Fruit fly (Drosophila melanogaster) whole organism, prepupa: Measurements from ENCODE around the gene Antp.

Source experiments
- CG10631 ChIP-seq: fragments of 200-800 bp; sonication (Bioruptor generic); optimal IDR thresholded peaks from 2 replicates; lab custom pipeline; 2016; ENCODE audit warnings: missing biosample characterization, missing genetic modification characterization
- CG10669 ChIP-seq: fragments of 200-800 bp; sonication (Bioruptor generic); optimal IDR thresholded peaks from 3 replicates; lab custom pipeline; 2018; ENCODE audit warnings: missing biosample characterization, mild to moderate bottlenecking, missing genetic modification characterization, moderate library complexity
- CG11294 ChIP-seq: fragments of 200-800 bp; sonication (Bioruptor generic); IDR thresholded peaks from 2 replicates; pipeline ENCODE4 v1.3.6; 2022; ENCODE audit warnings: missing biosample characterization, missing genetic modification characterization
- CG11902 ChIP-seq: fragments of 200-800 bp; sonication (Bioruptor generic); optimal IDR thresholded peaks from 3 replicates; lab custom pipeline; 2016; ENCODE audit warnings: missing biosample characterization, missing genetic modification characterization
- CG15336 ChIP-seq: fragments of 200-800 bp; sonication (Bioruptor generic); IDR thresholded peaks from 2 replicates; pipeline ENCODE4 v1.3.6; 2022; ENCODE audit warnings: missing biosample characterization, missing genetic modification characterization
- CG1621 ChIP-seq: fragments of 200-800 bp; sonication (Bioruptor generic); optimal IDR thresholded peaks from 3 replicates; lab custom pipeline; 2018; ENCODE audit warnings: missing biosample characterization, mild to moderate bottlenecking, missing genetic modification characterization
- CG16779 ChIP-seq: fragments of 200-800 bp; sonication (Bioruptor generic); optimal IDR thresholded peaks from 3 replicates; lab custom pipeline; 2017; ENCODE audit warnings: missing biosample characterization, mild to moderate bottlenecking, missing genetic modification characterization
- CG3032 ChIP-seq: fragments of 200-800 bp; optimal IDR thresholded peaks from 2 replicates; lab custom pipeline; 2019; ENCODE audit warnings: missing biosample characterization, mild to moderate bottlenecking, missing genetic modification characterization, moderate library complexity
- CG31627 ChIP-seq: fragments of 200-800 bp; sonication (Bioruptor generic); optimal IDR thresholded peaks from 3 replicates; lab custom pipeline; 2016; ENCODE audit warnings: missing biosample characterization, missing genetic modification characterization
- CG32006 ChIP-seq: fragments of 200-800 bp; sonication (Bioruptor generic); optimal IDR thresholded peaks from 3 replicates; lab custom pipeline; 2017; ENCODE audit warnings: missing biosample characterization, mild to moderate bottlenecking, missing genetic modification characterization
- CG34406 ChIP-seq: fragments of 200-800 bp; sonication (Bioruptor generic); optimal IDR thresholded peaks from 3 replicates; lab custom pipeline; 2016; ENCODE audit warnings: missing biosample characterization, missing genetic modification characterization
- CG3919 ChIP-seq: fragments of 200-800 bp; sonication (Bioruptor generic); optimal IDR thresholded peaks from 3 replicates; lab custom pipeline; 2016; ENCODE audit warnings: missing biosample characterization, missing genetic modification characterization
- CG4318 ChIP-seq: fragments of 200-800 bp; sonication (Bioruptor generic); optimal IDR thresholded peaks from 3 replicates; lab custom pipeline; 2017; ENCODE audit warnings: missing biosample characterization, mild to moderate bottlenecking, missing genetic modification characterization
- CG6163 ChIP-seq: fragments of 200-800 bp; sonication (Bioruptor generic); IDR thresholded peaks from 3 replicates; pipeline ENCODE4 v1.3.6; 2022; ENCODE audit warnings: missing biosample characterization, missing genetic modification characterization
- CG6276 ChIP-seq: fragments of 200-800 bp; sonication (Bioruptor generic); optimal IDR thresholded peaks from 2 replicates; lab custom pipeline; 2017; ENCODE audit warnings: missing biosample characterization, mild to moderate bottlenecking, missing genetic modification characterization
- CG6808 ChIP-seq: fragments of 200-800 bp; sonication (Bioruptor generic); optimal IDR thresholded peaks from 3 replicates; lab custom pipeline; 2017; ENCODE audit warnings: missing biosample characterization, missing genetic modification characterization, mild to moderate bottlenecking, moderate library complexity, missing genetic modification reagents
- CG6854 ChIP-seq: fragments of 200-800 bp; sonication (Bioruptor generic); optimal IDR thresholded peaks from 2 replicates; lab custom pipeline; 2017; ENCODE audit warnings: missing biosample characterization, mild to moderate bottlenecking, missing genetic modification characterization
- CG7368 ChIP-seq: fragments of 200-800 bp; sonication (Bioruptor generic); optimal IDR thresholded peaks from 3 replicates; lab custom pipeline; 2016; ENCODE audit warnings: missing biosample characterization, missing genetic modification characterization
- CG8119 ChIP-seq: fragments of 200-800 bp; sonication (Bioruptor generic); IDR thresholded peaks from 3 replicates; pipeline ENCODE4 v1.3.6; 2022; ENCODE audit warnings: missing biosample characterization, missing genetic modification characterization
- CG8632 ChIP-seq: fragments of 200-800 bp; sonication (Bioruptor generic); optimal IDR thresholded peaks from 3 replicates; lab custom pipeline; 2016; ENCODE audit warnings: missing biosample characterization, missing genetic modification characterization
- CG9139 ChIP-seq: fragments of 200-800 bp; sonication (Bioruptor generic); optimal IDR thresholded peaks from 3 replicates; lab custom pipeline; 2017; ENCODE audit warnings: missing biosample characterization, mild to moderate bottlenecking, missing genetic modification characterization
- Eip75B ChIP-seq: fragments of 200-800 bp; sonication (Bioruptor generic); optimal IDR thresholded peaks from 3 replicates; lab custom pipeline; 2016; ENCODE audit warnings: missing biosample characterization, missing genetic modification characterization
- Eip93F ChIP-seq: fragments of 200-800 bp; sonication (Bioruptor generic); optimal IDR thresholded peaks from 2 replicates; lab custom pipeline; 2016; ENCODE audit warnings: missing biosample characterization, mild to moderate bottlenecking, missing genetic modification characterization
- Ets21C ChIP-seq: fragments of 200-800 bp; sonication (Bioruptor generic); optimal IDR thresholded peaks from 3 replicates; lab custom pipeline; 2016; ENCODE audit warnings: missing biosample characterization, missing genetic modification characterization
- Ets96B ChIP-seq: fragments of 200-800 bp; optimal IDR thresholded peaks from 2 replicates; lab custom pipeline; 2019; ENCODE audit warnings: missing biosample characterization, mild to moderate bottlenecking, missing genetic modification characterization, moderate library complexity
- Hr38 ChIP-seq: sonication (Bioruptor generic); optimal IDR thresholded peaks from 2 replicates; lab custom pipeline; 2016; ENCODE audit warnings: missing biosample characterization, missing genetic modification characterization
- Hr4 ChIP-seq: fragments of 200-800 bp; sonication (Bioruptor generic); optimal IDR thresholded peaks from 3 replicates; lab custom pipeline; 2016; ENCODE audit warnings: missing biosample characterization, missing genetic modification characterization
- Lpt ChIP-seq: fragments of 200-800 bp; sonication (Bioruptor generic); optimal IDR thresholded peaks from 3 replicates; lab custom pipeline; 2016; ENCODE audit warnings: missing biosample characterization, missing genetic modification characterization
- OdsH ChIP-seq: fragments of 200-800 bp; sonication (Bioruptor generic); optimal IDR thresholded peaks from 3 replicates; lab custom pipeline; 2016; ENCODE audit warnings: missing biosample characterization, missing genetic modification characterization
- Smox ChIP-seq: fragments of 200-800 bp; sonication (Bioruptor generic); optimal IDR thresholded peaks from 3 replicates; lab custom pipeline; 2016; ENCODE audit warnings: missing biosample characterization, missing genetic modification characterization
- Sox102F ChIP-seq: fragments of 200-800 bp; sonication (Bioruptor generic); optimal IDR thresholded peaks from 2 replicates; lab custom pipeline; 2016; ENCODE audit warnings: missing biosample characterization, mild to moderate bottlenecking, missing genetic modification characterization
- Sox14 ChIP-seq: fragments of 200-800 bp; sonication (Bioruptor generic); optimal IDR thresholded peaks from 3 replicates; lab custom pipeline; 2016; ENCODE audit warnings: missing biosample characterization, missing genetic modification characterization
- Sox15 ChIP-seq: fragments of 200-800 bp; sonication (Bioruptor generic); optimal IDR thresholded peaks from 3 replicates; lab custom pipeline; 2016; ENCODE audit warnings: missing biosample characterization, missing genetic modification characterization
- achi ChIP-seq: fragments of 200-800 bp; sonication (Bioruptor generic); optimal IDR thresholded peaks from 3 replicates; lab custom pipeline; 2016; ENCODE audit warnings: missing biosample characterization, missing genetic modification characterization
- acj6 ChIP-seq: fragments of 200-800 bp; sonication (Bioruptor generic); optimal IDR thresholded peaks from 3 replicates; lab custom pipeline; 2016; ENCODE audit warnings: missing biosample characterization, missing genetic modification characterization
- cyc ChIP-seq: fragments of 200-800 bp; sonication (Bioruptor generic); optimal IDR thresholded peaks from 3 replicates; lab custom pipeline; 2016; ENCODE audit warnings: missing biosample characterization, missing genetic modification characterization
- dac ChIP-seq: fragments of 200-800 bp; sonication (Bioruptor generic); optimal IDR thresholded peaks from 2 replicates; lab custom pipeline; 2017; ENCODE audit warnings: missing biosample characterization, mild to moderate bottlenecking, missing genetic modification characterization
- dsx ChIP-seq: fragments of 200-800 bp; optimal IDR thresholded peaks from 3 replicates; lab custom pipeline; 2019; ENCODE audit warnings: missing biosample characterization, mild to moderate bottlenecking, missing genetic modification characterization, moderate library complexity; ENCODE audit not compliant: poor library complexity, severe bottlenecking
- eg ChIP-seq: fragments of 200-800 bp; sonication (Bioruptor generic); IDR thresholded peaks from 3 replicates; pipeline ENCODE4 v1.3.6; 2022; ENCODE audit warnings: missing biosample characterization, missing genetic modification characterization
- esn ChIP-seq: fragments of 200-800 bp; sonication (Bioruptor generic); optimal IDR thresholded peaks from 2 replicates; lab custom pipeline; 2016; ENCODE audit warnings: missing biosample characterization, mild to moderate bottlenecking, missing genetic modification characterization, moderate library complexity
- fd59A ChIP-seq: fragments of 200-800 bp; sonication (Bioruptor generic); optimal IDR thresholded peaks from 2 replicates; lab custom pipeline; 2017; ENCODE audit warnings: missing biosample characterization, mild to moderate bottlenecking, missing genetic modification characterization, missing genetic modification reagents
- fd85E ChIP-seq: fragments of 200-800 bp; sonication (Bioruptor generic); optimal IDR thresholded peaks from 3 replicates; lab custom pipeline; 2016; ENCODE audit warnings: missing biosample characterization, missing genetic modification characterization
- fkh ChIP-seq: fragments of 200-800 bp; sonication (Bioruptor generic); optimal IDR thresholded peaks from 3 replicates; lab custom pipeline; 2017; ENCODE audit warnings: missing biosample characterization, mild to moderate bottlenecking, missing genetic modification characterization, moderate library complexity
- lz ChIP-seq: fragments of 200-800 bp; sonication (Bioruptor generic); optimal IDR thresholded peaks from 3 replicates; lab custom pipeline; 2016; ENCODE audit warnings: missing biosample characterization, missing genetic modification characterization
- net ChIP-seq: fragments of 200-800 bp; sonication (Bioruptor generic); optimal IDR thresholded peaks from 3 replicates; lab custom pipeline; 2016; ENCODE audit warnings: missing biosample characterization, missing genetic modification characterization
- pdm3 ChIP-seq: fragments of 200-800 bp; sonication (Bioruptor generic); optimal IDR thresholded peaks from 3 replicates; lab custom pipeline; 2016; ENCODE audit warnings: missing biosample characterization, missing genetic modification characterization
- salr ChIP-seq, 2 experiments: fragments of 200-800 bp; sonication (Bioruptor generic); optimal IDR thresholded peaks; 3 replicates each; lab custom pipeline; 2016 to 2018; ENCODE audit warnings: missing biosample characterization in 2 of 2, missing genetic modification characterization in 2 of 2, mild to moderate bottlenecking in 1 of 2
- ss ChIP-seq, 2 experiments: fragments of 200-800 bp; sonication (Bioruptor generic); optimal IDR thresholded peaks; 2 replicates in 1 of 2; 3 replicates in 1 of 2; lab custom pipeline; 2017 to 2018; ENCODE audit warnings: mild to moderate bottlenecking in 2 of 2, missing biosample characterization in 2 of 2, missing genetic modification characterization in 2 of 2, moderate library complexity in 1 of 2
- svp ChIP-seq: fragments of 200-800 bp; sonication (Bioruptor generic); peaks from one replicate; lab custom pipeline; 2016; ENCODE audit warnings: missing biosample characterization, missing genetic modification characterization
- topi ChIP-seq: fragments of 200-800 bp; sonication (Bioruptor generic); optimal IDR thresholded peaks from 3 replicates; lab custom pipeline; 2016; ENCODE audit warnings: missing biosample characterization, missing genetic modification characterization

Antp gene

dm6 chr3R:6989417-6989816 is 9.6 kb downstream of the Antp start:
- TF ChIP-seq Hr4 (GFP tag; lab: Kevin White, UChicago), result peak; percentile 33
- no peak for TF ChIP-seq topi (GFP tag; lab: Kevin White, UChicago)
- no peak for TF ChIP-seq CG10669
- no peak for TF ChIP-seq CG16779 (tag; lab: Kevin White, UChicago)
- no peak for TF ChIP-seq Sox14 (GFP tag; lab: Kevin White, UChicago)
- no peak for TF ChIP-seq dsx (GFP tag; lab: Kevin White, UChicago)
- no peak for TF ChIP-seq Ets21C (GFP tag; lab: Kevin White, UChicago)
- TF ChIP-seq CG8632 (GFP tag; lab: Kevin White, UChicago), result no peak
- TF ChIP-seq svp (GFP tag; lab: Kevin White, UChicago), result no peak
- TF ChIP-seq Hr38 (GFP tag; lab: Kevin White, UChicago), result no peak
- TF ChIP-seq CG4318 (GFP tag; lab: Kevin White, UChicago), result peak; percentile 36
- TF ChIP-seq CG32006 (GFP tag; lab: Kevin White, UChicago), result peak; percentile 64
- TF ChIP-seq CG31627, result no peak
- no peak for TF ChIP-seq CG1621
- TF ChIP-seq eg (GFP tag; lab: Robert Waterston, UW), result no peak
- TF ChIP-seq achi (GFP tag; lab: Kevin White, UChicago), result no peak
- no peak for TF ChIP-seq CG6854 (GFP tag; lab: Kevin White, UChicago)
- no peak for TF ChIP-seq CG3032 (tag; lab: Kevin White, UChicago)
- peak; percentile 54 for TF ChIP-seq CG15336
- TF ChIP-seq fd59A, result no peak
- no peak for TF ChIP-seq Lpt (GFP tag; lab: Kevin White, UChicago)
- TF ChIP-seq CG6163 (GFP tag; lab: Robert Waterston, UW), result no peak
- TF ChIP-seq lz (GFP tag; lab: Kevin White, UChicago), result no peak
- TF ChIP-seq dac, result no peak
- no peak for TF ChIP-seq fkh (GFP tag; lab: Kevin White, UChicago)
- no peak for TF ChIP-seq CG6808
- TF ChIP-seq Sox15, result no peak
- TF ChIP-seq CG8119, result 0 out of 3 replicates have a peak, but pooled peaks have one; percentile 36
- no peak for TF ChIP-seq CG11294 (GFP tag; lab: Robert Waterston, UW)
- TF ChIP-seq net, result no peak
- no peak for TF ChIP-seq Smox (GFP tag; lab: Kevin White, UChicago)
- no peak for TF ChIP-seq CG9139 (GFP tag; lab: Kevin White, UChicago)
- TF ChIP-seq CG34406, result no peak
- no peak for TF ChIP-seq cyc (GFP tag; lab: Kevin White, UChicago)
- no peak for TF ChIP-seq CG7368 (GFP tag; lab: Kevin White, UChicago)
- no peak for TF ChIP-seq Sox102F (GFP tag; lab: Kevin White, UChicago)
- no peak for TF ChIP-seq OdsH (GFP tag; lab: Kevin White, UChicago)
- no peak for TF ChIP-seq CG6276 (GFP tag; lab: Kevin White, UChicago)
- TF ChIP-seq esn (GFP tag; lab: Kevin White, UChicago), result no peak
- no peak for TF ChIP-seq Ets96B
- no peak for TF ChIP-seq Eip75B (GFP tag; lab: Kevin White, UChicago)
- no peak for TF ChIP-seq acj6 (GFP tag; lab: Kevin White, UChicago)
- peak in 1 of 2 experiments; percentile 26 for TF ChIP-seq salr (GFP tag; optimal IDR thresholded peaks at IDR 0.05; lab: Kevin White, UChicago)
- no peak for TF ChIP-seq CG3919 (GFP tag; lab: Kevin White, UChicago)
- TF ChIP-seq fd85E (GFP tag; lab: Kevin White, UChicago), result no peak
- no peak for TF ChIP-seq CG11902
- no peak for TF ChIP-seq Eip93F (GFP tag; lab: Kevin White, UChicago)
- TF ChIP-seq CG10631, result no peak
- TF ChIP-seq pdm3 (GFP tag; lab: Kevin White, UChicago), result no peak
- no peak for TF ChIP-seq ss (GFP tag; optimal IDR thresholded peaks at IDR 0.05; lab: Kevin White, UChicago)
